Worm (Caenorhabditis elegans) whole organism, young adult: Measurements from ENCODE around the gene Y39A1A.24.

ENCODE experiments used
- B0019.2 ChIP-seq: fragments of 200-800 bp; sonication (Bioruptor generic); conservative IDR thresholded peaks from 2 replicates; pipeline ENCODE4 v1.3.6; 2022; ENCODE audit warnings: missing genetic modification reagents, missing genetic modification characterization, missing compliant biosample characterization
- B0336.3 ChIP-seq: fragments of 200-800 bp; sonication (Bioruptor generic); IDR thresholded peaks from 2 replicates; pipeline ENCODE4 v1.3.6; 2022; ENCODE audit warnings: missing genetic modification characterization, missing compliant biosample characterization
- C06A6.2 ChIP-seq: fragments of 200-800 bp; sonication (Bioruptor generic); conservative IDR thresholded peaks from 2 replicates; pipeline ENCODE4 v1.3.6; 2022; ENCODE audit warnings: missing genetic modification characterization, missing compliant biosample characterization
- D2030.7 ChIP-seq: fragments of 200-800 bp; sonication (Bioruptor generic); IDR thresholded peaks from 2 replicates; pipeline ENCODE4 v1.3.6; 2022; ENCODE audit warnings: missing genetic modification reagents, missing genetic modification characterization, missing compliant biosample characterization
- F57A8.1 ChIP-seq: fragments of 200-800 bp; sonication (Bioruptor generic); optimal IDR thresholded peaks from 2 replicates; lab custom pipeline; 2018; ENCODE audit warnings: mild to moderate bottlenecking, missing genetic modification characterization, moderate library complexity, missing compliant biosample characterization
- F57C9.4 ChIP-seq: sonication (generic microtip); optimal IDR thresholded peaks from 2 replicates; lab custom pipeline; 2017; ENCODE audit warnings: mild to moderate bottlenecking, missing genetic modification characterization, missing compliant biosample characterization
- K11D2.4 ChIP-seq: fragments of 200-800 bp; sonication (Bioruptor generic); IDR thresholded peaks from 2 replicates; pipeline ENCODE4 v1.3.6; 2022; ENCODE audit warnings: missing genetic modification reagents, missing genetic modification characterization, missing compliant biosample characterization
- T07F8.4 ChIP-seq: sonication (generic microtip); optimal IDR thresholded peaks from 2 replicates; lab custom pipeline; 2016; ENCODE audit warnings: mild to moderate bottlenecking, missing genetic modification characterization, moderate library complexity, missing compliant biosample characterization
- Y53F4B.3 ChIP-seq: fragments of 200-800 bp; sonication (Bioruptor generic); IDR thresholded peaks from 2 replicates; pipeline ENCODE4 v1.3.6; 2022; ENCODE audit warnings: missing genetic modification reagents, missing genetic modification characterization, missing compliant biosample characterization
- Y53G8AR.9 ChIP-seq: fragments of 200-800 bp; sonication (Bioruptor generic); conservative IDR thresholded peaks from 2 replicates; pipeline ENCODE4 v1.3.6; 2022; ENCODE audit warnings: missing genetic modification reagents, missing genetic modification characterization, missing compliant biosample characterization
- Y56A3A.18 ChIP-seq: fragments of 200-800 bp; sonication (Bioruptor generic); IDR thresholded peaks from 2 replicates; pipeline ENCODE4 v1.3.6; 2022; ENCODE audit warnings: missing genetic modification reagents, missing genetic modification characterization, missing compliant biosample characterization
- atf-7 ChIP-seq: sonication (generic microtip); optimal IDR thresholded peaks from 2 replicates; lab custom pipeline; 2017; ENCODE audit warnings: mild to moderate bottlenecking, missing genetic modification characterization, missing compliant biosample characterization
- attf-3 ChIP-seq: fragments of 200-800 bp; sonication (Bioruptor generic); conservative IDR thresholded peaks from 2 replicates; pipeline ENCODE4 v1.3.6; 2022; ENCODE audit warnings: missing genetic modification reagents, missing genetic modification characterization, missing compliant biosample characterization
- bed-1 ChIP-seq: fragments of 200-800 bp; sonication (Bioruptor generic); IDR thresholded peaks from 2 replicates; pipeline ENCODE4 v1.3.6; 2022; ENCODE audit warnings: missing genetic modification reagents, missing genetic modification characterization, missing compliant biosample characterization
- bed-2 ChIP-seq: fragments of 200-800 bp; sonication (Bioruptor generic); IDR thresholded peaks from 2 replicates; pipeline ENCODE4 v1.3.6; 2022; ENCODE audit warnings: missing genetic modification reagents, missing genetic modification characterization, missing compliant biosample characterization
- cebp-1 ChIP-seq, 2 experiments: fragments of 200-800 bp in 1 of 2; sonication (Bioruptor generic) in 1 of 2; sonication (generic microtip) in 1 of 2; IDR thresholded peaks in 1 of 2; optimal IDR thresholded peaks in 1 of 2; 2 replicates each; pipeline versions ENCODE4 v1.3.6 to Lab custom; 2017 to 2022; ENCODE audit warnings: missing compliant biosample characterization in 2 of 2, missing genetic modification characterization in 2 of 2, mild to moderate bottlenecking in 1 of 2, missing genetic modification reagents in 1 of 2, moderate library complexity in 1 of 2
- ceh-40 ChIP-seq: fragments of 200-800 bp; sonication (Bioruptor generic); IDR thresholded peaks from 2 replicates; pipeline ENCODE4 v1.3.6; 2022; ENCODE audit warnings: missing genetic modification characterization, missing compliant biosample characterization
- die-1 ChIP-seq: sonication (generic microtip); optimal IDR thresholded peaks from 2 replicates; lab custom pipeline; 2016; ENCODE audit warnings: missing genotype, mild to moderate bottlenecking, missing genetic modification characterization, missing compliant biosample characterization
- fkh-3 ChIP-seq: sonication (generic microtip); optimal IDR thresholded peaks from 2 replicates; lab custom pipeline; 2016; ENCODE audit warnings: mild to moderate bottlenecking, missing genetic modification characterization, missing compliant biosample characterization
- hlh-12 ChIP-seq: sonication (generic microtip); optimal IDR thresholded peaks from 2 replicates; lab custom pipeline; 2016; ENCODE audit warnings: missing genetic modification characterization, missing compliant biosample characterization
- hlh-26 ChIP-seq: fragments of 200-800 bp; sonication (Bioruptor generic); conservative IDR thresholded peaks from 2 replicates; pipeline ENCODE4 v1.3.6; 2022; ENCODE audit warnings: missing genetic modification reagents, missing genetic modification characterization, missing compliant biosample characterization
- hmg-20 ChIP-seq: fragments of 200-800 bp; sonication (Bioruptor generic); IDR thresholded peaks from 2 replicates; pipeline ENCODE4 v1.3.6; 2022; ENCODE audit warnings: missing genetic modification reagents, missing genetic modification characterization, missing compliant biosample characterization
- hsf-1 ChIP-seq: fragments of 200-800 bp; sonication (Bioruptor generic); IDR thresholded peaks from 2 replicates; pipeline ENCODE4 v1.3.6; 2022; ENCODE audit warnings: missing genetic modification reagents, missing genetic modification characterization, missing compliant biosample characterization
- let-526 ChIP-seq: fragments of 200-800 bp; sonication (Bioruptor generic); IDR thresholded peaks from 2 replicates; pipeline ENCODE4 v1.3.6; 2022; ENCODE audit warnings: missing genetic modification reagents, missing genetic modification characterization, missing compliant biosample characterization
- let-607 ChIP-seq, 2 experiments: fragments of 200-800 bp in 1 of 2; sonication (Bioruptor generic) in 1 of 2; sonication (generic microtip) in 1 of 2; optimal IDR thresholded peaks; 2 replicates each; lab custom pipeline; 2016 to 2018; ENCODE audit warnings: mild to moderate bottlenecking in 2 of 2, missing compliant biosample characterization in 2 of 2, missing genetic modification characterization in 2 of 2, moderate library complexity in 2 of 2, missing genotype in 1 of 2
- lin-26 ChIP-seq: fragments of 200-800 bp; sonication (Bioruptor generic); IDR thresholded peaks from 2 replicates; pipeline ENCODE4 v1.3.6; 2022; ENCODE audit warnings: missing genetic modification reagents, missing genetic modification characterization, missing compliant biosample characterization
- lin-35 ChIP-seq, 3 experiments: fragments of 150-350 bp in 2 of 3; sonication (generic microtip) in 1 of 3; optimal IDR thresholded peaks; 2 replicates each; lab custom pipeline; 2014 to 2018; ENCODE audit warnings: missing biosample characterization in 3 of 3, missing genetic modification characterization in 3 of 3, missing genetic modification reagents in 3 of 3
- lir-1 ChIP-seq: fragments of 200-800 bp; sonication (Bioruptor generic); conservative IDR thresholded peaks from 2 replicates; pipeline ENCODE4 v1.3.6; 2022; ENCODE audit warnings: missing genetic modification reagents, missing genetic modification characterization, missing compliant biosample characterization
- madf-3 ChIP-seq: fragments of 200-800 bp; sonication (Bioruptor generic); IDR thresholded peaks from 2 replicates; pipeline ENCODE4 v1.3.6; 2022; ENCODE audit warnings: missing genetic modification reagents, missing genetic modification characterization, missing compliant biosample characterization
- madf-6 ChIP-seq: fragments of 200-800 bp; sonication (Bioruptor generic); IDR thresholded peaks from 2 replicates; pipeline ENCODE4 v1.3.6; 2022; ENCODE audit warnings: missing genetic modification reagents, missing genetic modification characterization, missing compliant biosample characterization
- madf-8 ChIP-seq: fragments of 200-800 bp; sonication (Bioruptor generic); conservative IDR thresholded peaks from 2 replicates; pipeline ENCODE4 v1.3.6; 2022; ENCODE audit warnings: missing genetic modification reagents, missing genetic modification characterization, missing compliant biosample characterization
- mel-28 ChIP-seq: sonication (generic microtip); optimal IDR thresholded peaks from 2 replicates; lab custom pipeline; 2016; ENCODE audit warnings: borderline replicate concordance, mild to moderate bottlenecking, missing genetic modification characterization, missing compliant biosample characterization
- nfya-1 ChIP-seq: sonication (generic microtip); optimal IDR thresholded peaks from 2 replicates; lab custom pipeline; 2017; ENCODE audit warnings: antibody characterized with exemption, missing compliant biosample characterization, missing genetic modification characterization, borderline replicate concordance; ENCODE audit not compliant: insufficient read depth
- nfyb-1 ChIP-seq: fragments of 200-800 bp; sonication (Bioruptor generic); IDR thresholded peaks from 2 replicates; pipeline ENCODE4 v1.3.6; 2022; ENCODE audit warnings: missing genetic modification reagents, missing genetic modification characterization, missing compliant biosample characterization
- nhr-80 ChIP-seq: sonication (generic microtip); optimal IDR thresholded peaks from 2 replicates; lab custom pipeline; 2016; ENCODE audit warnings: missing genetic modification characterization, missing compliant biosample characterization
- rec-8 ChIP-seq, 2 experiments: sonication (generic microtip); optimal IDR thresholded peaks; 2 replicates each; lab custom pipeline; 2016; ENCODE audit warnings: mild to moderate bottlenecking in 2 of 2, missing genetic modification characterization in 2 of 2, missing genetic modification reagents in 2 of 2, missing genotype in 2 of 2, missing biosample characterization in 1 of 2, missing compliant biosample characterization in 1 of 2, moderate library complexity in 1 of 2
- repo-1 ChIP-seq: sonication (generic microtip); optimal IDR thresholded peaks from 2 replicates; lab custom pipeline; 2017; ENCODE audit warnings: mild to moderate bottlenecking, missing genetic modification characterization, missing compliant biosample characterization
- rpc-1 ChIP-seq, 2 experiments: fragments of 150-350 bp in 1 of 2; sonication (generic microtip) in 1 of 2; optimal IDR thresholded peaks; 2 replicates each; lab custom pipeline; 2014 to 2018; ENCODE audit warnings: missing biosample characterization in 1 of 2, missing genetic modification characterization in 1 of 2, missing genetic modification reagents in 1 of 2, missing genotype in 1 of 2
- sdz-38 ChIP-seq: sonication (generic microtip); optimal IDR thresholded peaks from 2 replicates; lab custom pipeline; 2016; ENCODE audit warnings: missing genotype, missing genetic modification characterization, missing compliant biosample characterization
- sea-2 ChIP-seq: fragments of 200-800 bp; sonication (Bioruptor generic); IDR thresholded peaks from 2 replicates; pipeline ENCODE4 v1.3.6; 2022; ENCODE audit warnings: missing genetic modification characterization, missing compliant biosample characterization
- snpc-1.3 ChIP-seq: sonication (generic microtip); optimal IDR thresholded peaks from 2 replicates; lab custom pipeline; 2017; ENCODE audit warnings: missing genetic modification characterization, mild to moderate bottlenecking, missing compliant biosample characterization, antibody characterized with exemption, moderate library complexity, missing genotype, missing genetic modification reagents; ENCODE audit not compliant: insufficient read depth
- snpc-4 ChIP-seq, 5 experiments: fragments of 150-350 bp in 1 of 5; sonication (generic microtip) in 4 of 5; optimal IDR thresholded peaks; 2 replicates each; lab custom pipeline; 2014 to 2018; ENCODE audit warnings: missing genetic modification characterization in 5 of 5, missing biosample characterization in 3 of 5, antibody characterized with exemption in 2 of 5, mild to moderate bottlenecking in 2 of 5, missing compliant biosample characterization in 2 of 5, missing genotype in 2 of 5, moderate library complexity in 2 of 5, missing genetic modification reagents in 1 of 5
- tlf-1 ChIP-seq: fragments of 200-800 bp; sonication (Bioruptor generic); optimal IDR thresholded peaks from 2 replicates; lab custom pipeline; 2018; ENCODE audit warnings: mild to moderate bottlenecking, missing genetic modification characterization, missing compliant biosample characterization
- unc-130 ChIP-seq: sonication (generic microtip); optimal IDR thresholded peaks from 2 replicates; lab custom pipeline; 2016; ENCODE audit warnings: missing genetic modification reagents, missing genetic modification characterization, missing compliant biosample characterization
- xnd-1 ChIP-seq: sonication (generic microtip); optimal IDR thresholded peaks from 2 replicates; lab custom pipeline; 2016; ENCODE audit warnings: missing genotype, missing genetic modification reagents, missing genetic modification characterization, missing compliant biosample characterization
- ztf-22 ChIP-seq: fragments of 200-800 bp; sonication (Bioruptor generic); optimal IDR thresholded peaks from 2 replicates; lab custom pipeline; 2018; ENCODE audit warnings: mild to moderate bottlenecking, missing genetic modification characterization, moderate library complexity, missing compliant biosample characterization
- ztf-26 ChIP-seq: sonication (generic microtip); optimal IDR thresholded peaks from 2 replicates; lab custom pipeline; 2017; ENCODE audit warnings: missing genetic modification characterization, missing compliant biosample characterization

Gene Y39A1A.24

DNA sequence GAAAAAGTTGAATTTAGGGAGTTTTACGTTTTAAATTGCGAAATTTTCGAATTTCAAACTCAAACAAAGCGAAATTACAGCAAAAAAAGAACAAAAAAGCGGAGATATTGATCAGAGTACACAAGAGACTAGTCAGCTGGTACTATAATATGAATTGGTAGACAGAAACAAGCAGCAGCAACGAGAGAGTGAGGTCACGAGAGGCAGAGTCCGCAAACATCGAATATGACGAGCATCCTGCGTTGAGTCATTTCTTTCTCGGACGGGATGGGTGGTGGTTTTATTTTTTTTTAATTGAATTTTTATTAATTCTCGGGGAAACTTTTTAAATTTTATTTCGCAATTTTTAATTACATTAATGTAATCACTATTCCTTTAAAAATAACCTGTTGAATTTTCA is 12.7 kb upstream of the Y39A1A.24 start (continued):
- TF ChIP-seq nfya-1 (tag; lab: Kevin White, UChicago) (no peak), B0019.2 (GFP tag; lab: Robert Waterston, UW) (no peak), Y56A3A.18 (GFP tag; lab: Robert Waterston, UW) (no peak), rpc-1 (optimal IDR thresholded peaks at IDR 0.05; lab: Kevin White, UChicago) (no peak), rpc-1 (tag; optimal IDR thresholded peaks at IDR 0.05; lab: Kevin White, UChicago) (no peak), B0336.3 (GFP tag; lab: Robert Waterston, UW) (0 out of 2 replicates have a peak, but pooled peaks have one; percentile 28), madf-6 (no peak), rec-8 (tag; optimal IDR thresholded peaks at IDR 0.05; lab: Kevin White, UChicago) (no peak), sea-2 (GFP tag; lab: Robert Waterston, UW) (no peak), xnd-1 (tag; lab: Kevin White, UChicago) (no peak), unc-130 (GFP tag; lab: Kevin White, UChicago) (no peak), F57C9.4 (tag; lab: Kevin White, UChicago) (no peak), F57A8.1 (no peak), hlh-12 (no peak), Y53F4B.3 (GFP tag; lab: Robert Waterston, UW) (no peak), lin-35 (GFP tag; optimal IDR thresholded peaks at IDR 0.05; lab: Kevin White, UChicago) (no peak), nhr-80 (peak; percentile 70), attf-3 (GFP tag; lab: Robert Waterston, UW) (no peak), madf-8 (GFP tag; lab: Robert Waterston, UW) (no peak), atf-7 (no peak), let-607 (tag; optimal IDR thresholded peaks at IDR 0.05; lab: Kevin White, UChicago) (no peak), Y53G8AR.9 (GFP tag; lab: Robert Waterston, UW) (no peak), repo-1 (tag; lab: Kevin White, UChicago) (no peak), snpc-4 (GFP tag; optimal IDR thresholded peaks at IDR 0.05; lab: Kevin White, UChicago) (no peak), snpc-4 (tag; optimal IDR thresholded peaks at IDR 0.05; lab: Kevin White, UChicago) (peak in 1 of 4 experiments; percentile 2), madf-3 (no peak), mel-28 (tag; lab: Kevin White, UChicago) (no peak), lir-1 (no peak), ztf-26 (tag; lab: Kevin White, UChicago) (no peak), hmg-20 (GFP tag; lab: Robert Waterston, UW) (no peak), C06A6.2 (GFP tag; lab: Robert Waterston, UW) (no peak), K11D2.4 (GFP tag; lab: Robert Waterston, UW) (no peak), bed-1 (GFP tag; lab: Robert Waterston, UW) (no peak), fkh-3 (tag; lab: Kevin White, UChicago) (no peak), sdz-38 (no peak), D2030.7 (GFP tag; lab: Robert Waterston, UW) (no peak), die-1 (tag; lab: Kevin White, UChicago) (no peak), ztf-22 (GFP tag; lab: Kevin White, UChicago) (no peak), tlf-1 (GFP tag; lab: Kevin White, UChicago) (no peak), cebp-1 (GFP tag; IDR thresholded peaks at IDR 0.05; lab: Robert Waterston, UW) (peak; percentile 59; the same call in 1 of the 2 replicates), cebp-1 (tag; optimal IDR thresholded peaks at IDR 0.05; lab: Kevin White, UChicago) (peak; percentile 92), bed-2 (GFP tag; lab: Robert Waterston, UW) (no peak), snpc-1.3 (no peak), T07F8.4 (tag; lab: Kevin White, UChicago) (no peak), ceh-40 (GFP tag; lab: Robert Waterston, UW) (no peak), nfyb-1 (GFP tag; lab: Robert Waterston, UW) (no peak), lin-26 (GFP tag; lab: Robert Waterston, UW) (no peak), let-526 (GFP tag; lab: Robert Waterston, UW) (no peak), hlh-26 (GFP tag; lab: Robert Waterston, UW) (no peak), hsf-1 (GFP tag; lab: Robert Waterston, UW) (no peak)
